Worm (Caenorhabditis elegans): ENCODE results near the gene frpr-3.

Gene frpr-3

ce11 chrV:7749708-7750107 lies 21.4 kb upstream of the frpr-3 start:
- TF ChIP-seq tab-1 (GFP tag; IDR thresholded peaks at IDR 0.05) (no peak), klf-2 (GFP tag; conservative IDR thresholded peaks at IDR 0.05) (no peak), med-1 (GFP tag; optimal IDR thresholded peaks at IDR 0.05; ENCODE audit: insufficient read depth) (no peak), ztf-23 (GFP tag; IDR thresholded peaks at IDR 0.05) (no peak), ref-1 (GFP tag; conservative IDR thresholded peaks at IDR 0.05) (no peak), cog-1 (tag; optimal IDR thresholded peaks at IDR 0.05) (no peak), ztf-29 (GFP tag; IDR thresholded peaks at IDR 0.05) (no peak), T22C8.4 (GFP tag; IDR thresholded peaks at IDR 0.05) (no peak), flt-1 (GFP tag; IDR thresholded peaks at IDR 0.05) (no peak)

- no peak for TF ChIP-seq ref-1 (GFP tag; conservative IDR thresholded peaks at IDR 0.05)
- no peak for TF ChIP-seq klf-2 (GFP tag; conservative IDR thresholded peaks at IDR 0.05)
- no peak for TF ChIP-seq tab-1 (GFP tag; IDR thresholded peaks at IDR 0.05)
- no peak for TF ChIP-seq ztf-23 (GFP tag; IDR thresholded peaks at IDR 0.05)
- TF ChIP-seq cog-1 (tag; optimal IDR thresholded peaks at IDR 0.05), result no peak
- no peak for TF ChIP-seq med-1 (GFP tag; optimal IDR thresholded peaks at IDR 0.05; ENCODE audit: insufficient read depth)
- TF ChIP-seq flt-1 (GFP tag; IDR thresholded peaks at IDR 0.05), result no peak
- TF ChIP-seq T22C8.4 (GFP tag; IDR thresholded peaks at IDR 0.05), result no peak
- TF ChIP-seq ztf-29 (GFP tag; IDR thresholded peaks at IDR 0.05), result no peak
Observed at ce11 chrV:7754557-7754956, 16.5 kb upstream of the frpr-3 start, which contains the start of gene T05B11.4. TSS of gene T05B11.4 (minus strand) at chrV:7754657.

- no peak for TF ChIP-seq cog-1 (tag; optimal IDR thresholded peaks at IDR 0.05)
- TF ChIP-seq T22C8.4 (GFP tag; IDR thresholded peaks at IDR 0.05), result no peak
- TF ChIP-seq ztf-29 (GFP tag; IDR thresholded peaks at IDR 0.05), result no peak
- no peak for TF ChIP-seq med-1 (GFP tag; optimal IDR thresholded peaks at IDR 0.05; ENCODE audit: insufficient read depth)
Observed at ce11 chrV:7755991-7756390, 15.1 kb upstream of the frpr-3 start.

ce11 chrV:7759270-7759669 lies 11.8 kb upstream of the frpr-3 start:
- TF ChIP-seq med-1 (GFP tag; optimal IDR thresholded peaks at IDR 0.05; ENCODE audit: insufficient read depth) (no peak), flt-1 (GFP tag; IDR thresholded peaks at IDR 0.05) (no peak), klf-2 (GFP tag; conservative IDR thresholded peaks at IDR 0.05) (no peak), ztf-29 (GFP tag; IDR thresholded peaks at IDR 0.05) (no peak), cog-1 (tag; optimal IDR thresholded peaks at IDR 0.05) (no peak), ref-1 (GFP tag; conservative IDR thresholded peaks at IDR 0.05) (no peak), ztf-23 (GFP tag; IDR thresholded peaks at IDR 0.05) (no peak), tab-1 (GFP tag; IDR thresholded peaks at IDR 0.05) (no peak), T22C8.4 (GFP tag; IDR thresholded peaks at IDR 0.05) (no peak)

ce11 chrV:7760174-7760573 lies 10.9 kb upstream of the frpr-3 start, which contains the start of gene hint-3:
TSS of gene hint-3 (plus strand) at chrV:7760474.
- TF ChIP-seq tab-1 (GFP tag; IDR thresholded peaks at IDR 0.05) (no peak), flt-1 (GFP tag; IDR thresholded peaks at IDR 0.05) (no peak), ztf-23 (GFP tag; IDR thresholded peaks at IDR 0.05) (no peak), ztf-29 (GFP tag; IDR thresholded peaks at IDR 0.05) (no peak), med-1 (GFP tag; optimal IDR thresholded peaks at IDR 0.05; ENCODE audit: insufficient read depth) (no peak), klf-2 (GFP tag; conservative IDR thresholded peaks at IDR 0.05) (no peak), ref-1 (GFP tag; conservative IDR thresholded peaks at IDR 0.05) (no peak), cog-1 (tag; optimal IDR thresholded peaks at IDR 0.05) (no peak), T22C8.4 (GFP tag; IDR thresholded peaks at IDR 0.05) (no peak)

ce11 chrV:7761906-7762305 lies 9.2 kb upstream of the frpr-3 start:
- TF ChIP-seq flt-1 (GFP tag; IDR thresholded peaks at IDR 0.05) (no peak), klf-2 (GFP tag; conservative IDR thresholded peaks at IDR 0.05) (no peak), ztf-29 (GFP tag; IDR thresholded peaks at IDR 0.05) (no peak), ref-1 (GFP tag; conservative IDR thresholded peaks at IDR 0.05) (no peak), T22C8.4 (GFP tag; IDR thresholded peaks at IDR 0.05) (no peak), tab-1 (GFP tag; IDR thresholded peaks at IDR 0.05) (no peak), ztf-23 (GFP tag; IDR thresholded peaks at IDR 0.05) (no peak), med-1 (GFP tag; optimal IDR thresholded peaks at IDR 0.05; ENCODE audit: insufficient read depth) (no peak), cog-1 (tag; optimal IDR thresholded peaks at IDR 0.05) (no peak)

ce11 chrV:7773647-7774046 lies 2.6 kb downstream of the frpr-3 start:
- no peak for TF ChIP-seq cog-1 (tag; optimal IDR thresholded peaks at IDR 0.05)
- no peak for TF ChIP-seq flt-1 (GFP tag; IDR thresholded peaks at IDR 0.05)
- no peak for TF ChIP-seq tab-1 (GFP tag; IDR thresholded peaks at IDR 0.05)
- no peak for TF ChIP-seq med-1 (GFP tag; optimal IDR thresholded peaks at IDR 0.05; ENCODE audit: insufficient read depth)
- no peak for TF ChIP-seq ztf-29 (GFP tag; IDR thresholded peaks at IDR 0.05)
- no peak for TF ChIP-seq T22C8.4 (GFP tag; IDR thresholded peaks at IDR 0.05)
- TF ChIP-seq ref-1 (GFP tag; conservative IDR thresholded peaks at IDR 0.05), result no peak
- no peak for TF ChIP-seq klf-2 (GFP tag; conservative IDR thresholded peaks at IDR 0.05)
- TF ChIP-seq ztf-23 (GFP tag; IDR thresholded peaks at IDR 0.05), result no peak

ce11 chrV:7774143-7774595 lies 3.1 kb downstream of the frpr-3 start, which contains the start of gene grl-10:
TSS of gene grl-10 (plus strand) at chrV:7774545.
- TF ChIP-seq med-1 (GFP tag; optimal IDR thresholded peaks at IDR 0.05; ENCODE audit: insufficient read depth) (no peak), T22C8.4 (GFP tag; IDR thresholded peaks at IDR 0.05) (no peak), klf-2 (GFP tag; conservative IDR thresholded peaks at IDR 0.05) (no peak)

- no peak for TF ChIP-seq med-1 (GFP tag; optimal IDR thresholded peaks at IDR 0.05; ENCODE audit: insufficient read depth)
- no peak for TF ChIP-seq cog-1 (tag; optimal IDR thresholded peaks at IDR 0.05)
- TF ChIP-seq klf-2 (GFP tag; conservative IDR thresholded peaks at IDR 0.05), result no peak
- TF ChIP-seq flt-1 (GFP tag; IDR thresholded peaks at IDR 0.05), result no peak
- TF ChIP-seq T22C8.4 (GFP tag; IDR thresholded peaks at IDR 0.05), result no peak
- no peak for TF ChIP-seq ztf-29 (GFP tag; IDR thresholded peaks at IDR 0.05)
- TF ChIP-seq tab-1 (GFP tag; IDR thresholded peaks at IDR 0.05), result no peak
- no peak for TF ChIP-seq ztf-23 (GFP tag; IDR thresholded peaks at IDR 0.05)
Observed at ce11 chrV:7775226-7775625, 4.2 kb downstream of the frpr-3 start.

- TF ChIP-seq cog-1 (tag; optimal IDR thresholded peaks at IDR 0.05), result peak; percentile 13
- TF ChIP-seq ztf-23 (GFP tag; IDR thresholded peaks at IDR 0.05), result peak; percentile 59; the same call in 1 of the 2 replicates
- no peak for TF ChIP-seq tab-1 (GFP tag; IDR thresholded peaks at IDR 0.05)
- no peak for TF ChIP-seq med-1 (GFP tag; optimal IDR thresholded peaks at IDR 0.05; ENCODE audit: insufficient read depth)
- no peak for TF ChIP-seq flt-1 (GFP tag; IDR thresholded peaks at IDR 0.05)
- TF ChIP-seq T22C8.4 (GFP tag; IDR thresholded peaks at IDR 0.05), result peak; percentile 21; the same call in 1 of the 2 replicates
Observed at ce11 chrV:7776029-7776628, 5.1 kb downstream of the frpr-3 start, which contains the start of the genes rpl-39 and rps-30. TSS of gene rpl-39 (minus strand) at chrV:7776079. TSS of gene rps-30 (plus strand) at chrV:7776578.
